Worm (Caenorhabditis elegans) whole organism, L4/young adult: ENCODE results near the gene C01B10.6.

ENCODE experiments used
- W03F9.2 ChIP-seq: fragments of 150-350 bp; optimal IDR thresholded peaks from 2 replicates; lab custom pipeline; 2014; ENCODE audit warnings: missing biosample characterization, missing genetic modification characterization
- dao-5 ChIP-seq: sonication (generic microtip); optimal IDR thresholded peaks from 2 replicates; lab custom pipeline; 2016; ENCODE audit warnings: missing genotype, missing genetic modification characterization, moderate library complexity, missing compliant biosample characterization
- him-1 ChIP-seq: sonication (generic microtip); optimal IDR thresholded peaks from 2 replicates; lab custom pipeline; 2016; ENCODE audit warnings: missing genotype, missing genetic modification reagents, missing genetic modification characterization, missing compliant biosample characterization

ce11 chrIV:6634789-6635188 is 5.2 kb upstream of the C01B10.6 start, which contains the start of gene metl-13:
- TF ChIP-seq W03F9.2 (tag; lab: Kevin White, UChicago), result no peak
- TF ChIP-seq him-1 (tag; lab: Kevin White, UChicago), result no peak
- no peak for TF ChIP-seq dao-5 (tag; lab: Kevin White, UChicago)
